3 fruit fly cellular contexts compared by ENCODE assay signal in genomic region chr2L:19967390-19967789, dm6.
TF ChIP-seq lines count a peak whose summit lies in the region.

Gene Hf (minus strand): TSS chr2L:19967685.

- TF ChIP-seq CTCF in whole organism, embryonic (GFP tag; optimal IDR thresholded peaks at IDR 0.05; lab: Kevin White, UChicago): no peak

TF ChIP-seq in whole organism, adult, 20 proteins besides CTCF, POLR2A, EP300 and RAD21:
- TF ChIP-seq pad (GFP tag; optimal IDR thresholded peaks at IDR 0.05; lab: Kevin White, UChicago) (no peak), cic (GFP tag; optimal IDR thresholded peaks at IDR 0.05; lab: Kevin White, UChicago) (peak; percentile 1), CG14711 (tag; optimal IDR thresholded peaks at IDR 0.05; lab: Kevin White, UChicago) (no peak)

TF ChIP-seq in whole organism, embryonic, 481 proteins besides CTCF, POLR2A, EP300 and RAD21:
- TF ChIP-seq CG12942 (GFP tag; optimal IDR thresholded peaks at IDR 0.05; lab: Kevin White, UChicago) (no peak), CG34376 (GFP tag; optimal IDR thresholded peaks at IDR 0.05; lab: Kevin White, UChicago) (peak; percentile 19)

TF ChIP-seq in whole organism, prepupa, 60 proteins besides CTCF, POLR2A, EP300 and RAD21:
- peak; percentile 51 for TF ChIP-seq Eip78C (GFP tag; lab: Kevin White, UChicago)
- peak; percentile 93 for TF ChIP-seq svp (GFP tag; lab: Kevin White, UChicago)
- no peak for TF ChIP-seq CG8632 (GFP tag; optimal IDR thresholded peaks at IDR 0.05; lab: Kevin White, UChicago)
